Worm (Caenorhabditis elegans) whole organism, young adult: Measurements from ENCODE around the gene fbxb-104.

Experiments used
- B0019.2 ChIP-seq: fragments of 200-800 bp; sonication (Bioruptor generic); conservative IDR thresholded peaks from 2 replicates; pipeline ENCODE4 v1.3.6; 2022; ENCODE audit warnings: missing genetic modification reagents, missing genetic modification characterization, missing compliant biosample characterization
- B0261.1 ChIP-seq: sonication (generic microtip); optimal IDR thresholded peaks from 2 replicates; lab custom pipeline; 2016; ENCODE audit warnings: mild to moderate bottlenecking, missing genetic modification characterization, moderate library complexity, missing compliant biosample characterization
- C17E4.6 ChIP-seq: fragments of 200-800 bp; sonication (Bioruptor generic); IDR thresholded peaks from 2 replicates; pipeline ENCODE4 v1.3.6; 2022; ENCODE audit warnings: missing genetic modification reagents, missing genetic modification characterization, missing compliant biosample characterization
- F39B2.1 ChIP-seq: fragments of 200-800 bp; sonication (Bioruptor generic); IDR thresholded peaks from 2 replicates; pipeline ENCODE4 v1.3.6; 2022; ENCODE audit warnings: missing genetic modification reagents, missing genetic modification characterization, missing compliant biosample characterization
- F49E8.2 ChIP-seq: sonication (generic microtip); optimal IDR thresholded peaks from 3 replicates; lab custom pipeline; 2017; ENCODE audit warnings: missing genetic modification characterization, mild to moderate bottlenecking, missing compliant biosample characterization, antibody characterized with exemption, moderate library complexity; ENCODE audit not compliant: insufficient read depth
- F57A8.1 ChIP-seq: fragments of 200-800 bp; sonication (Bioruptor generic); optimal IDR thresholded peaks from 2 replicates; lab custom pipeline; 2018; ENCODE audit warnings: mild to moderate bottlenecking, missing genetic modification characterization, moderate library complexity, missing compliant biosample characterization
- K11D2.4 ChIP-seq: fragments of 200-800 bp; sonication (Bioruptor generic); IDR thresholded peaks from 2 replicates; pipeline ENCODE4 v1.3.6; 2022; ENCODE audit warnings: missing genetic modification reagents, missing genetic modification characterization, missing compliant biosample characterization
- Y53G8AR.9 ChIP-seq: fragments of 200-800 bp; sonication (Bioruptor generic); conservative IDR thresholded peaks from 2 replicates; pipeline ENCODE4 v1.3.6; 2022; ENCODE audit warnings: missing genetic modification reagents, missing genetic modification characterization, missing compliant biosample characterization
- Y67H2A.10 ChIP-seq: fragments of 200-800 bp; sonication (Bioruptor generic); conservative IDR thresholded peaks from 2 replicates; pipeline ENCODE4 v1.3.6; 2022; ENCODE audit warnings: missing genetic modification reagents, missing genetic modification characterization, missing compliant biosample characterization
- Y95B8A.8 ChIP-seq: fragments of 200-800 bp; sonication (Bioruptor generic); IDR thresholded peaks from 2 replicates; pipeline ENCODE4 v1.3.6; 2022; ENCODE audit warnings: missing genetic modification reagents, missing genetic modification characterization, missing compliant biosample characterization
- aptf-3 ChIP-seq: fragments of 200-800 bp; sonication (Bioruptor generic); IDR thresholded peaks from 2 replicates; pipeline ENCODE4 v1.3.6; 2022; ENCODE audit warnings: missing genetic modification characterization, missing compliant biosample characterization
- bed-2 ChIP-seq: fragments of 200-800 bp; sonication (Bioruptor generic); IDR thresholded peaks from 2 replicates; pipeline ENCODE4 v1.3.6; 2022; ENCODE audit warnings: missing genetic modification reagents, missing genetic modification characterization, missing compliant biosample characterization
- ccch-3 ChIP-seq: fragments of 200-800 bp; sonication (Bioruptor generic); optimal IDR thresholded peaks from 2 replicates; lab custom pipeline; 2018; ENCODE audit warnings: mild to moderate bottlenecking, missing genetic modification characterization, missing compliant biosample characterization
- ceh-58 ChIP-seq: fragments of 200-800 bp; sonication (Bioruptor generic); IDR thresholded peaks from 2 replicates; pipeline ENCODE4 v1.3.6; 2022; ENCODE audit warnings: missing genetic modification characterization, missing compliant biosample characterization
- ceh-79 ChIP-seq: sonication (generic microtip); optimal IDR thresholded peaks from 2 replicates; lab custom pipeline; 2017; ENCODE audit warnings: mild to moderate bottlenecking, missing genetic modification characterization, missing compliant biosample characterization
- chd-7 ChIP-seq: sonication (generic microtip); optimal IDR thresholded peaks from 2 replicates; lab custom pipeline; 2016; ENCODE audit warnings: mild to moderate bottlenecking, missing genetic modification characterization, moderate library complexity, missing compliant biosample characterization
- dox-1 ChIP-seq: fragments of 200-800 bp; sonication (Bioruptor generic); IDR thresholded peaks from 2 replicates; pipeline ENCODE4 v1.3.6; 2022; ENCODE audit warnings: missing genetic modification reagents, missing genetic modification characterization, missing compliant biosample characterization
- dpl-1 ChIP-seq: fragments of 150-350 bp; optimal IDR thresholded peaks from 2 replicates; lab custom pipeline; 2014; ENCODE audit warnings: missing biosample characterization, missing genetic modification reagents, missing genetic modification characterization
- egl-18 ChIP-seq: fragments of 200-800 bp; sonication (Bioruptor generic); IDR thresholded peaks from 2 replicates; pipeline ENCODE4 v1.3.6; 2022; ENCODE audit warnings: missing genetic modification reagents, missing genetic modification characterization, missing compliant biosample characterization
- egrh-3 ChIP-seq: fragments of 200-800 bp; sonication (Bioruptor generic); IDR thresholded peaks from 2 replicates; pipeline ENCODE4 v1.3.6; 2022; ENCODE audit warnings: missing genetic modification reagents, missing genetic modification characterization, missing compliant biosample characterization
- hmg-1.2 ChIP-seq: fragments of 200-800 bp; sonication (Bioruptor generic); IDR thresholded peaks from 2 replicates; pipeline ENCODE4 v1.3.6; 2022; ENCODE audit warnings: missing genetic modification reagents, missing genetic modification characterization, missing compliant biosample characterization
- lin-26 ChIP-seq: fragments of 200-800 bp; sonication (Bioruptor generic); IDR thresholded peaks from 2 replicates; pipeline ENCODE4 v1.3.6; 2022; ENCODE audit warnings: missing genetic modification reagents, missing genetic modification characterization, missing compliant biosample characterization
- lir-1 ChIP-seq: fragments of 200-800 bp; sonication (Bioruptor generic); conservative IDR thresholded peaks from 2 replicates; pipeline ENCODE4 v1.3.6; 2022; ENCODE audit warnings: missing genetic modification reagents, missing genetic modification characterization, missing compliant biosample characterization
- nfya-1 ChIP-seq: sonication (generic microtip); optimal IDR thresholded peaks from 2 replicates; lab custom pipeline; 2017; ENCODE audit warnings: antibody characterized with exemption, missing compliant biosample characterization, missing genetic modification characterization, borderline replicate concordance; ENCODE audit not compliant: insufficient read depth
- nfya-2 ChIP-seq: fragments of 200-800 bp; sonication (Bioruptor generic); IDR thresholded peaks from 2 replicates; pipeline ENCODE4 v1.3.6; 2022; ENCODE audit warnings: missing genetic modification reagents, missing genetic modification characterization, missing compliant biosample characterization
- pha-4 ChIP-seq: fragments of 150-350 bp; sonication (generic microtip); optimal IDR thresholded peaks from 2 replicates; lab custom pipeline; 2014; ENCODE audit warnings: missing biosample characterization, missing genetic modification reagents, missing genetic modification characterization
- rcor-1 ChIP-seq: fragments of 200-800 bp; sonication (Bioruptor generic); IDR thresholded peaks from 2 replicates; pipeline ENCODE4 v1.3.6; 2022; ENCODE audit warnings: missing genetic modification reagents, missing genetic modification characterization, missing compliant biosample characterization
- rpc-1 ChIP-seq, 2 experiments: fragments of 150-350 bp in 1 of 2; sonication (generic microtip) in 1 of 2; optimal IDR thresholded peaks; 2 replicates each; lab custom pipeline; 2014 to 2018; ENCODE audit warnings: missing biosample characterization in 1 of 2, missing genetic modification characterization in 1 of 2, missing genetic modification reagents in 1 of 2, missing genotype in 1 of 2
- snpc-1.1 ChIP-seq: sonication (generic microtip); optimal IDR thresholded peaks from 2 replicates; lab custom pipeline; 2017; ENCODE audit warnings: missing genetic modification characterization, mild to moderate bottlenecking, missing compliant biosample characterization, antibody characterized with exemption, moderate library complexity, missing genotype, missing genetic modification reagents; ENCODE audit not compliant: insufficient read depth
- snpc-3.4 ChIP-seq: sonication (generic microtip); optimal IDR thresholded peaks from 2 replicates; lab custom pipeline; 2017; ENCODE audit warnings: missing genetic modification characterization, mild to moderate bottlenecking, missing compliant biosample characterization, antibody characterized with exemption, moderate library complexity, missing genotype, missing genetic modification reagents
- snpc-4 ChIP-seq, 5 experiments: fragments of 150-350 bp in 1 of 5; sonication (generic microtip) in 4 of 5; optimal IDR thresholded peaks; 2 replicates each; lab custom pipeline; 2014 to 2018; ENCODE audit warnings: missing genetic modification characterization in 5 of 5, missing biosample characterization in 3 of 5, antibody characterized with exemption in 2 of 5, mild to moderate bottlenecking in 2 of 5, missing compliant biosample characterization in 2 of 5, missing genotype in 2 of 5, moderate library complexity in 2 of 5, missing genetic modification reagents in 1 of 5
- somi-1 ChIP-seq: fragments of 200-800 bp; sonication (Bioruptor generic); optimal IDR thresholded peaks from 2 replicates; lab custom pipeline; 2018; ENCODE audit warnings: mild to moderate bottlenecking, missing genetic modification characterization, missing compliant biosample characterization
- tbp1 ChIP-seq: fragments of 200-800 bp; sonication (Bioruptor generic); optimal IDR thresholded peaks from 2 replicates; lab custom pipeline; 2018; ENCODE audit warnings: mild to moderate bottlenecking, missing genetic modification characterization, missing compliant biosample characterization
- unc-130 ChIP-seq: sonication (generic microtip); optimal IDR thresholded peaks from 2 replicates; lab custom pipeline; 2016; ENCODE audit warnings: missing genetic modification reagents, missing genetic modification characterization, missing compliant biosample characterization
- xnd-1 ChIP-seq: sonication (generic microtip); optimal IDR thresholded peaks from 2 replicates; lab custom pipeline; 2016; ENCODE audit warnings: missing genotype, missing genetic modification reagents, missing genetic modification characterization, missing compliant biosample characterization
- zfh-2 ChIP-seq: fragments of 200-800 bp; sonication (Bioruptor generic); conservative IDR thresholded peaks from 2 replicates; pipeline ENCODE4 v1.3.6; 2022; ENCODE audit warnings: missing genetic modification reagents, missing genetic modification characterization, missing compliant biosample characterization
- ztf-18 ChIP-seq: sonication (generic microtip); optimal IDR thresholded peaks from 2 replicates; lab custom pipeline; 2016; ENCODE audit warnings: missing genotype, mild to moderate bottlenecking, missing genetic modification characterization, missing compliant biosample characterization
- ztf-3 ChIP-seq: fragments of 200-800 bp; sonication (Bioruptor generic); optimal IDR thresholded peaks from 2 replicates; lab custom pipeline; 2018; ENCODE audit warnings: mild to moderate bottlenecking, missing genetic modification characterization, missing compliant biosample characterization

Gene fbxb-104

ce11 chrII:3439244-3439698, 37.8 kb downstream of the fbxb-104 start (continued):
- TF ChIP-seq rpc-1 (optimal IDR thresholded peaks at IDR 0.05; lab: Kevin White, UChicago) = peak; percentile 90
- peak; percentile 87 for TF ChIP-seq rpc-1 (tag; optimal IDR thresholded peaks at IDR 0.05; lab: Kevin White, UChicago)
- TF ChIP-seq C17E4.6 = peak; percentile 77
- peak; percentile 96 for TF ChIP-seq lin-26 (GFP tag; lab: Robert Waterston, UW)
- TF ChIP-seq dpl-1 (GFP tag; lab: Kevin White, UChicago) = no peak
- peak; percentile 97 for TF ChIP-seq B0261.1 (tag; lab: Kevin White, UChicago)
- peak; percentile 70 for TF ChIP-seq chd-7 (tag; lab: Kevin White, UChicago)
- peak; percentile 49; the same call in 1 of the 2 replicates for TF ChIP-seq B0019.2

- TF ChIP-seq rpc-1 (optimal IDR thresholded peaks at IDR 0.05; lab: Kevin White, UChicago) (no peak), rpc-1 (tag; optimal IDR thresholded peaks at IDR 0.05; lab: Kevin White, UChicago) (no peak), lir-1 (no peak), tbp1 (no peak), F49E8.2 (no peak), Y95B8A.8 (GFP tag; lab: Robert Waterston, UW) (no peak), bed-2 (GFP tag; lab: Robert Waterston, UW) (no peak), F39B2.1 (GFP tag; lab: Robert Waterston, UW) (no peak), egl-18 (GFP tag; lab: Robert Waterston, UW) (no peak), xnd-1 (no peak), somi-1 (GFP tag; lab: Kevin White, UChicago) (no peak), K11D2.4 (GFP tag; lab: Robert Waterston, UW) (no peak), B0019.2 (no peak), unc-130 (GFP tag; lab: Kevin White, UChicago) (no peak), snpc-1.1 (no peak), ztf-18 (tag; lab: Kevin White, UChicago) (no peak), F57A8.1 (GFP tag; lab: Kevin White, UChicago) (no peak), nfya-2 (no peak)
These were observed 38.8 kb downstream of the fbxb-104 start for ce11 chrII:3438280-3438679.

- TF ChIP-seq zfh-2 (GFP tag; lab: Robert Waterston, UW) (peak; percentile 58), aptf-3 (GFP tag; lab: Robert Waterston, UW) (0 out of 2 replicates have a peak, but pooled peaks have one; percentile 46), C17E4.6 (no peak), nfya-1 (tag; lab: Kevin White, UChicago) (no peak), egrh-3 (GFP tag; lab: Robert Waterston, UW) (peak; percentile 43; the same call in 1 of the 2 replicates)
- TF ChIP-seq, all 124 proteins: peak for 3
These were observed 39.7 kb downstream of the fbxb-104 start for ce11 chrII:3437393-3437792.

- no peak for TF ChIP-seq ccch-3 (GFP tag; lab: Kevin White, UChicago)
- TF ChIP-seq chd-7 (tag; lab: Kevin White, UChicago) = no peak
- no peak for TF ChIP-seq pha-4
- TF ChIP-seq snpc-3.4 (tag; lab: Kevin White, UChicago) = no peak
- TF ChIP-seq somi-1 (GFP tag; lab: Kevin White, UChicago) = no peak
- no peak for TF ChIP-seq snpc-4 (GFP tag; optimal IDR thresholded peaks at IDR 0.05; lab: Kevin White, UChicago)
- TF ChIP-seq snpc-4 (tag; optimal IDR thresholded peaks at IDR 0.05; lab: Kevin White, UChicago) = no peak
- TF ChIP-seq rcor-1 (GFP tag; lab: Robert Waterston, UW) = no peak
- no peak for TF ChIP-seq Y67H2A.10 (GFP tag; lab: Robert Waterston, UW)
- TF ChIP-seq Y53G8AR.9 (GFP tag; lab: Robert Waterston, UW) = no peak
- TF ChIP-seq K11D2.4 (GFP tag; lab: Robert Waterston, UW) = no peak
- no peak for TF ChIP-seq hmg-1.2 (GFP tag; lab: Robert Waterston, UW)
- no peak for TF ChIP-seq dox-1 (GFP tag; lab: Robert Waterston, UW)
- TF ChIP-seq rpc-1 (optimal IDR thresholded peaks at IDR 0.05; lab: Kevin White, UChicago) = no peak
- TF ChIP-seq rpc-1 (tag; optimal IDR thresholded peaks at IDR 0.05; lab: Kevin White, UChicago) = no peak
- TF ChIP-seq ceh-58 (GFP tag; lab: Robert Waterston, UW) = no peak
- TF ChIP-seq ztf-3 (GFP tag; lab: Kevin White, UChicago) = no peak
- no peak for TF ChIP-seq ceh-79 (tag; lab: Kevin White, UChicago)
These were observed 40.7 kb downstream of the fbxb-104 start, which contains the start of gene skpo-2 for ce11 chrII:3436412-3436811. Gene skpo-2, minus strand, starts transcription at chrII:3436512.
